Worm (Caenorhabditis elegans) whole organism, midembryonic: Measurements from ENCODE around the gene C45G9.12.
"Not testable (repeated sequence)": the region's sequence is repeated elsewhere in the genome, so short reads cannot be mapped to it uniquely, and the experiment has no call there.

Source experiments
- T22C8.4 ChIP-seq: fragments of 200-800 bp; sonication (Bioruptor generic); IDR thresholded peaks from 2 replicates; pipeline ENCODE4 v1.3.6; 2022; ENCODE audit warnings: missing genetic modification characterization, missing compliant biosample characterization
- cog-1 ChIP-seq: sonication (generic microtip); optimal IDR thresholded peaks from 2 replicates; lab custom pipeline; 2016; ENCODE audit warnings: missing genetic modification characterization, missing compliant biosample characterization
- flt-1 ChIP-seq: fragments of 200-800 bp; sonication (Bioruptor generic); IDR thresholded peaks from 2 replicates; pipeline ENCODE4 v1.3.6; 2022; ENCODE audit warnings: missing genetic modification characterization, missing compliant biosample characterization
- klf-2 ChIP-seq: fragments of 200-800 bp; sonication (Bioruptor generic); conservative IDR thresholded peaks from 2 replicates; pipeline ENCODE4 v1.3.6; 2022; ENCODE audit warnings: missing genetic modification reagents, missing genetic modification characterization, missing compliant biosample characterization
- med-1 ChIP-seq: sonication (generic microtip); optimal IDR thresholded peaks from 2 replicates; lab custom pipeline; 2017; ENCODE audit warnings: missing genetic modification characterization, mild to moderate bottlenecking, missing compliant biosample characterization, antibody characterized with exemption, missing genetic modification reagents; ENCODE audit not compliant: insufficient read depth
- ref-1 ChIP-seq: fragments of 200-800 bp; sonication (Bioruptor generic); conservative IDR thresholded peaks from 2 replicates; pipeline ENCODE4 v1.3.6; 2022; ENCODE audit warnings: missing genetic modification reagents, missing genetic modification characterization, missing compliant biosample characterization
- tab-1 ChIP-seq: fragments of 200-800 bp; sonication (Bioruptor generic); IDR thresholded peaks from 2 replicates; pipeline ENCODE4 v1.3.6; 2022; ENCODE audit warnings: missing genetic modification characterization, missing compliant biosample characterization
- ztf-23 ChIP-seq: fragments of 200-800 bp; sonication (Bioruptor generic); IDR thresholded peaks from 2 replicates; pipeline ENCODE4 v1.3.6; 2022; ENCODE audit warnings: missing genetic modification reagents, missing genetic modification characterization, missing compliant biosample characterization
- ztf-29 ChIP-seq: fragments of 200-800 bp; sonication (Bioruptor generic); IDR thresholded peaks from 2 replicates; pipeline ENCODE4 v1.3.6; 2022; ENCODE audit warnings: missing genetic modification reagents, missing genetic modification characterization, missing compliant biosample characterization

Gene C45G9.12

DNA sequence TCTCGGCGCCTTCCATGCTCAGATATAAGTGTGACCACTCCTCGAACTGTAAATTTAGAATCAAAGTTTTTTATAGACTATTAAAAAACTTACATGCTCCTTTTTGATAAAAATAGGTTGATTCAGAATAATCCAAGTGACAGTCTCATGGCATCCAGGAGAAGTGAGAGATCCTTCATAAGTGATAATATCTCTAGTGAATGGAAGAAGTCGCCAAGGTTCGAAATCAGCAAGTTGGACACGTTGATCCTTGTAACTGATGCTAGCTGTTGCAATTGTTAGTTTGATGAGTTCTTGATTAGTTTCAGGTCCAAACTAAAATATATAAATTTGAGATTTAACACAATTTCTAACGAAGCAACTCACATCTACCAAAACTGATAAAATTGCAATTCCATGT, 11.9 kb upstream of the C45G9.12 start:
- TF ChIP-seq ztf-29 (GFP tag; lab: Robert Waterston, UW) = no peak
- no peak for TF ChIP-seq tab-1
- no peak for TF ChIP-seq cog-1 (tag; lab: Kevin White, UChicago)
- no peak for TF ChIP-seq klf-2 (GFP tag; lab: Robert Waterston, UW)
- no peak for TF ChIP-seq ref-1 (GFP tag; lab: Robert Waterston, UW)
- TF ChIP-seq flt-1 (GFP tag; lab: Robert Waterston, UW) = no peak
- no peak for TF ChIP-seq ztf-23
- no peak for TF ChIP-seq med-1
- TF ChIP-seq T22C8.4 (GFP tag; lab: Robert Waterston, UW) = no peak

DNA sequence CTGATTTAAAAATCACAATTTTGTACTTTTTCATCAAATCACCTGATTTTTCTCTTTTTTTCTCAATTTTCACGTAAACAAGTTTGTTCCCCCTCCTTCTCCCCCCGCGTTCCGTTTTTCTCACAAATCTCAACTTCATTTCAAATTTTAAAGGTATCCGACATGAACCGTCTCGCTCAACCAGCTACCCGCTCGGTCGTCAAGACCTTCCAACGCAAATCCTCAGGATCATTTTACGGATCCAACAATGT, 10.1 kb upstream of the C45G9.12 start, which contains the start of gene cox-6A:
Gene cox-6A, plus strand, starts transcription at position 152 of the 251 bp plus-strand sequence.
- no peak for TF ChIP-seq flt-1 (GFP tag; lab: Robert Waterston, UW)
- no peak for TF ChIP-seq med-1
- TF ChIP-seq tab-1 = no peak
- no peak for TF ChIP-seq ztf-29 (GFP tag; lab: Robert Waterston, UW)
- TF ChIP-seq ztf-23 = no peak
- TF ChIP-seq T22C8.4 (GFP tag; lab: Robert Waterston, UW) = no peak
- TF ChIP-seq klf-2 (GFP tag; lab: Robert Waterston, UW) = no peak
- no peak for TF ChIP-seq cog-1 (tag; lab: Kevin White, UChicago)
- TF ChIP-seq ref-1 (GFP tag; lab: Robert Waterston, UW) = no peak

DNA sequence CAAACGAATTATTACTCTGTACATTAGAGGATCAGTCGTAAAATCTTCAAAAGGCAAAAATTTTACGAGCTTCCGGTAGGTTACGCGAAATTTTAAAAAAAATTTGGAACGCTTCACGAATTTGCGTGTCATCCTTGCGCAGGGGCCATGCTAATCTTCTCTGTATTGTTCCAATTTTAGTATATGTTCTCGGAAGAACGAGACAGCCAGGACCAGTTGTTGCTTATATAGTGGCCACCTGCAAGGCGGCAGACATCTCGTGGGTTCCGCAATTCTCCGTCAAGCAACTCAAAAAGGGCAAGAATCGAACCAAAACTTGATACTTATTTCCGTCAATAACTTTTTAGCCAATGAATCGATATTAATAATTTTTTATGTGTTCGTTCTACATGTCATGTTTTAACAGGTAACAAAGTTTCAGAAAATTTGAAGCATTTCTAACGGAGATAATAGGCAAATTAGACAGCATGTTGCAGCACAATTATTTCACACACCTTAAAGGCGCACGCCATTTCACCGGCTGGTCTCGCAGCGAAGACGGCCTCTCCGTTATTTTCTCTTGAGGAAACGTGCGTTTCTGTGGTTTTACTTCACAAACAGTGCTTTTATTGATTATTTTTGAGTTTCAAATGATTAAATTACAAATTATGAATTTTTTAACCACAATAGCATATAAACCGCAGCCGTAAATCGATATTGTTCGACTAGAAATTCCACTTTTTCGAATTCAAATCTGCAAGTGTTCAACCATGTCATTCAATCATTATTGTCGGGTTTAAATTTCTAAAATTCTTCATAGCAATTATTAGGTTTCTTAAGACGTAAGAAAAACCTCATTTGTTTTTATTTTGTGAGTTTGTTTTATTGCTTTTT, 9.5 kb upstream of the C45G9.12 start:
- TF ChIP-seq tab-1 (peak; percentile 85), cog-1 (tag; lab: Kevin White, UChicago) (peak; percentile 79), flt-1 (GFP tag; lab: Robert Waterston, UW) (peak; percentile 90), ztf-29 (GFP tag; lab: Robert Waterston, UW) (peak; percentile 68), ztf-23 (peak; percentile 78), ref-1 (GFP tag; lab: Robert Waterston, UW) (peak; percentile 62), T22C8.4 (GFP tag; lab: Robert Waterston, UW) (peak; percentile 73), klf-2 (GFP tag; lab: Robert Waterston, UW) (peak; percentile 74), med-1 (peak; percentile 15)

DNA sequence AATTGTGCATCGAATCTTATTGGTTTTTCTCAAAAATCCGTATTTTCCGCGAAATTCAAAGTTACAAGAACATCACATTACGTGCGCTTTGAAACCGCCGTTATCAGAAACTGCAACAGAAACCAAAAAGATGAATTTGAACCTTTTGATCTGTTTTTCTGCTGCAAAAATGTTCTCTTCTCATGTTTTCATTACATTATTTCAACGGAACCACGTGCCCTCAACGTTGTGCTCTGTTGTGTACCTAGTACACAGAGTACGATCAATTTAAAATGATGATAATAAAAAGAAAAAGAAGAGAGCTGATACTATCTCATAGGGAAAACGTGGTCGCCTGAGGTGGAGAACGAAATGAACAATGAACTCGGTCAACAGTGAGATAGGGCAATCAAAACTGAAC, 6.7 kb upstream of the C45G9.12 start:
- TF ChIP-seq ztf-23 (no peak), T22C8.4 (GFP tag; lab: Robert Waterston, UW) (no peak), flt-1 (GFP tag; lab: Robert Waterston, UW) (no peak), cog-1 (tag; lab: Kevin White, UChicago) (no peak), klf-2 (GFP tag; lab: Robert Waterston, UW) (no peak), ztf-29 (GFP tag; lab: Robert Waterston, UW) (no peak)

DNA sequence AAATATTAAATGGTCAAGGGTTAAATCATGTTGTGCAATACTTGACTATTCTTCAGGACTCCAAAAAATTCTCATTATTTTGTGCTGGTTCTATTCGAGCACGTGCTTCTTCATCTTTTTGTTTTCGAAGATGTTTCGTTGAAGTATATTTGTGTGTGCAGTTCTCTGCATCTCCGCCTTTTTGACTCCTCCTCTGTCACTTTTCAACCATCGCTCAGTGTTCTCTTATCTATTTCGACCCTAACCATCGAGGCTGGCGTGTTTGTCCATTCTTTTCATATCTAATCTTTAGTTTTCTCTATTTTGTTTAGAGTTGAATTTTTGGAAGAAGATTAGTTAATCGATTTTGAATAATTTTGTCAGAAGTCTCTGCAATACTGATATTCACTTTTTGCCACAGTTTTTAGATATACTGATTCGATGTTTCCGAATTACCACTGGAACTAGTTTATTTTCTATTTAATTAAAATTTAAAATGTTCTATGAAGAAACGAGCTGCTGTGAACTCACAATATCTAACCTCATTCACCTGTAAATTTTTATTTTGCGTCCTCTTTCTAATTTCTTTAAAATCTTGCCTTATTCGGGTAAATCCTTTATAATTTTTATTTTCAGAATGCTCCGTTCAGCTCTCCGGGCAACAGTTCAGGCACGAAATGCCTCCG, 5.9 kb upstream of the C45G9.12 start, which contains the start of gene alh-1:
Gene alh-1, plus strand, starts transcription at position 615 of the 665 bp plus-strand sequence.
- TF ChIP-seq ztf-29 (GFP tag; lab: Robert Waterston, UW) = no peak
- TF ChIP-seq tab-1 = no peak
- TF ChIP-seq med-1 = no peak
- TF ChIP-seq cog-1 (tag; lab: Kevin White, UChicago) = no peak
- TF ChIP-seq flt-1 (GFP tag; lab: Robert Waterston, UW) = no peak

DNA sequence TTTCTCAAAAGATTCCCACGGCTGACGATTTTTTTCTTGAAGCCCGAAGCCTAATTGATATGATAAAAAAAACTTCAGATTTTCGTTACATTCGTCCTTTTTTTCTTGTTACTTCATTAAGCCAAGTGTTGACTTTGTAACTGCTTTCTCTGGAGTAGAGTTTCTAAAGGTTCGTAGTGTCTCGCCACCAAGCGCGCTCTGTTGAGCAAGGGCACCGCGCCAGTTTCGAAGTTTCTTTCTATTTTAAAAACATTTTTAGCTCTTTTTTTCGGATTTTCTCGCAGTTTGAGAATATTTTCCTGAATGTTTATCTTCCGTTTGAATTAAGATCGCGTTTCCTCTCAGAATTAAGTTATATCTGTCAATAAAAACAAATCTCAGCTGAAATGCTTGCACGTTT, 5.2 kb upstream of the C45G9.12 start:
- no peak for TF ChIP-seq ztf-29 (GFP tag; lab: Robert Waterston, UW)
- TF ChIP-seq klf-2 (GFP tag; lab: Robert Waterston, UW) = no peak
- no peak for TF ChIP-seq cog-1 (tag; lab: Kevin White, UChicago)
- no peak for TF ChIP-seq ref-1 (GFP tag; lab: Robert Waterston, UW)
- TF ChIP-seq med-1 = no peak
- TF ChIP-seq T22C8.4 (GFP tag; lab: Robert Waterston, UW) = no peak
- no peak for TF ChIP-seq tab-1
- no peak for TF ChIP-seq flt-1 (GFP tag; lab: Robert Waterston, UW)
- no peak for TF ChIP-seq ztf-23

DNA sequence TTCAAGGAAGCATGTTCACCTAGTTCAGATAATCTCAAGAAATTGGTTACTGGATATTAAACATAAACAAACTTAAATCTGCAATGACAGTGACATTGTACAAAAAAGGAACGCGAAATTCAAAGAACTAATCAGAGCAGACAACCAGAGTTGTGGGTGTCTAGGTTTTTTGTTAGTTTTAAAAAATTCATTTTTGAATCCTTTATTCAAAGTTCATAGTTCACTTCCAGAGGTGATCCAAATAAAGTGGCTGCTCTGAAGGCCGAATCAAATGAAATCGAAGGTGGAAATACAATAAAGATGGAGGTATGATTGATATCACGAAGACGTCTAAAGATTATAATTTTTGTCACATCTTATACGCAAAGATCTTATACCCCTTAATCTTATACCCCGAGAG, 3.0 kb upstream of the C45G9.12 start, which contains the start of gene ttbk-6:
Gene ttbk-6, plus strand, starts transcription at position 301 of the 400 bp plus-strand sequence.
- TF ChIP-seq ztf-23 (no peak), med-1 (no peak), cog-1 (tag; lab: Kevin White, UChicago) (no peak)

DNA sequence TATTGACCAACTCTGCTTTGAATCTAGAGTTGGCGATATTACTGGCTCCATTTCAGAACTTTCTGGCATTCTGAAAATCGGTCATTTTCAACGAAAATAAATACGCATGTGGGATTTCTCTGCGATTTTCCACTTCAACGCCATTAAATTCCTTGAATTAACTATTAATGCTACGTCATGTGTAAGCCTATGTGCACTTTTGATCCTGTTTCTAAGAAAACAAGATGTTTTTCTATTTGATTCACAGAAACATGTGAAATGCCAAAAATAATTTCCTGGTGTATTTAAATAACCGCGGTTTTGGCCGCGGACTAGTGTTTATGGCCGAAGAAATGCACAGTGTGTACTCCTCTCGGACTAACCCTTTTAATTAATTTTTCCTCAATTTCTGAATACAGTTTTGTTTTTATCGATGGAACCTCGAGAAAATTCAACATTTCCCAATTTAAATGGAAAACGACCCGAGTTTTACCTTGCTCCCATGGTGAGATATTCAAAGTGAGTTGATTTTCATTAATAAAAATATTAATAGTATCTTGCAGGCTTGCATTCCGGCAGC, 2.7 kb downstream of the C45G9.12 start, which contains the start of the genes C45G9.11 and C45G9.2:
Gene C45G9.11, minus strand, starts transcription at position 51 of the 559 bp plus-strand sequence.
Gene C45G9.2, plus strand, starts transcription at position 392 of the 559 bp plus-strand sequence.
- no peak for TF ChIP-seq T22C8.4 (GFP tag; lab: Robert Waterston, UW)
- no peak for TF ChIP-seq tab-1
- TF ChIP-seq klf-2 (GFP tag; lab: Robert Waterston, UW) = no peak
- peak; percentile 74 for TF ChIP-seq ztf-23
- TF ChIP-seq med-1 = no peak
- TF ChIP-seq cog-1 (tag; lab: Kevin White, UChicago) = peak; percentile 62
- TF ChIP-seq flt-1 (GFP tag; lab: Robert Waterston, UW) = peak; percentile 61
- no peak for TF ChIP-seq ref-1 (GFP tag; lab: Robert Waterston, UW)
- TF ChIP-seq ztf-29 (GFP tag; lab: Robert Waterston, UW) = no peak

DNA sequence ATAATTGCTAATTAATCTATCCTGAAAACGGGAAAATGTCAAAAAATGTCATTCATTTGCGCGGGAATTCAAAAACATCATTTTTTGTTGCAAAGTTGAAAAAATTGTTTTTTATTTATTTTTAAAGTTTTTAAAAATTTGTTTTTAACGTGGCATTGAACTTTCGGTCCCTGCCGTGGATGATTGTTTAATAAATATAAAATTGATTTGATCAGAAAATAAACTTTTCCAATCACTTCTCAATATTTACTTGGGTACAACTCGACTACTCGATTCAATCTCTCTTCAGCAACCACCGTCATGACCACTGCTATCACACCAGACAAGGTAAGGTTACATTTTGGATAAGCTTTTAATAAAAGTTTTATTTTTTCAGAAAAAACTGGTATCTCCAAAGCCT, 9.0 kb downstream of the C45G9.12 start, which contains the start of gene C45G9.4:
Gene C45G9.4, plus strand, starts transcription at position 301 of the 400 bp plus-strand sequence.
- not testable (repeated sequence) for TF ChIP-seq ztf-29 (GFP tag; lab: Robert Waterston, UW); med-1; ref-1 (GFP tag; lab: Robert Waterston, UW)
